Worm (Caenorhabditis elegans) whole organism, L4 larva: Measurements from ENCODE around the gene T16G1.18.

ENCODE experiments used
- aly-2 ChIP-seq: sonication (generic microtip); optimal IDR thresholded peaks from 2 replicates; lab custom pipeline; 2018; ENCODE audit warnings: missing biosample characterization, missing genetic modification characterization
- ama-1 ChIP-seq: fragments of 150-350 bp; optimal IDR thresholded peaks from 2 replicates; lab custom pipeline; 2014; ENCODE audit warnings: inconsistent platforms, mixed read lengths

DNA sequence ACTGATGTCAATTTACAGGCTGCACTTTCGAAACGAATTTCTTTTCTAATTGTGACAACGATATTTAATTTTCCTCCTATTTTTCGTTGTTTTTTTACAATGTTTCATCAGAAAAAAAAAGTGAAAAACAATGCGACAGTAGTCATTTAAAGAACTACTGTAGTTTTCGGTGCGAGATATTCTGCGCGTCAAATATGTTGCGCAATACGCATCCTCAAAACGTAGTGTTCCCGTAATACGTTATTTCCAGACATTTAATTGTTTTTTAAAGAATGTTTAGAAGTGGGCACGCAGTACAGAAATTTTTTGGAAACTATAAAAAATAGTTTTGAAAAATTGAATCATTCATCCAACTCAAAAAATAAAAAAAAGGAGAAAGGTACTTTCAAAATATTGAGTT is 22.9 kb downstream of the T16G1.18 start:
- TF ChIP-seq ama-1: no peak
- TF ChIP-seq aly-2 (tag; lab: Kevin White, UChicago): no peak
